Worm (Caenorhabditis elegans) whole organism, L3 larva: ENCODE data around the gene emre-1.

ENCODE experiments used
- ama-1 ChIP-seq: fragments of 150-350 bp; optimal IDR thresholded peaks from 2 replicates; lab custom pipeline; 2018
- ceh-82 ChIP-seq: fragments of 150-350 bp; optimal IDR thresholded peaks from 2 replicates; lab custom pipeline; 2014; ENCODE audit warnings: missing biosample characterization, missing genetic modification characterization
- nhr-11 ChIP-seq: fragments of 150-350 bp; optimal IDR thresholded peaks from 2 replicates; lab custom pipeline; 2014; ENCODE audit warnings: missing biosample characterization, missing genetic modification characterization
- nhr-23 ChIP-seq: fragments of 150-350 bp; optimal IDR thresholded peaks from 2 replicates; lab custom pipeline; 2014; ENCODE audit warnings: missing biosample characterization, missing genetic modification reagents, missing genetic modification characterization
- tbx-2 ChIP-seq: sonication (generic microtip); optimal IDR thresholded peaks from 2 replicates; lab custom pipeline; 2016; ENCODE audit warnings: mild to moderate bottlenecking, missing genetic modification characterization, missing compliant biosample characterization

- no peak for TF ChIP-seq tbx-2 (tag; lab: Kevin White, UChicago)
- no peak for TF ChIP-seq nhr-11
- TF ChIP-seq ceh-82 (tag; lab: Kevin White, UChicago), result no peak
- no peak for TF ChIP-seq ama-1 (lab: Kevin White, UChicago)
- TF ChIP-seq nhr-23 (tag; lab: Kevin White, UChicago), result no peak
Measured at ce11 chrX:14976840-14977534, 2.5 kb upstream of the emre-1 start.
